Fruit fly (Drosophila melanogaster): Measurements from ENCODE around the gene Xrcc2.
A peak's percentile ranks its signal among the peaks of the same experiment; 100 is the strongest.

DNA sequence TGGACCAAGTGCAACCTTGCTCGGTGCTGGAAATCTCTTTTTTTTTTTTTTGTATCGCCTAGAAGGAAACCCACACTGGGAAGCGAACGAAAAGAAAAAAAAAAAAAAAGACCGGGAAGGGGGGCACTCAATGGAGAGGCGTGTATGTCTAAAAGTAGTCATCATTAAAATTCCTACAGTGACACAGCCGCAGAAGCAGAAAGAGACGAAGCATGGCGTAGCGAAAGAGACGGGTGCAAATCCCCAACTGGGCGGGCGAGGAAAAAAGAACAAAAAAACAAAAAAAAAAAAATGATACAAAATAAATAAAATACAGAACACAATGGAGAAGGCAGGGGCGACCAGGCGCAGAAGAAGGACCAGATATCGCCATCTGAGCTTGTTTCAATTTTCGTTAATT lies 44.8 kb downstream of the Xrcc2 start:
- 0 out of 3 replicates have a peak, but pooled peaks have one; percentile 16 for TF ChIP-seq CG4496 (GFP tag; IDR thresholded peaks at IDR 0.05)
- TF ChIP-seq CG32121 (GFP tag; IDR thresholded peaks at IDR 0.05), result no peak
- TF ChIP-seq Pif1B (GFP tag; optimal IDR thresholded peaks at IDR 0.05), result peak; percentile 55
- no peak for TF ChIP-seq rn (GFP tag; IDR thresholded peaks at IDR 0.05)
- TF ChIP-seq CG34367 (tag; optimal IDR thresholded peaks at IDR 0.05), result peak; percentile 62
- TF ChIP-seq EcR (GFP tag; optimal IDR thresholded peaks at IDR 0.05), result no peak
- peak; percentile 64 for TF ChIP-seq CG13204 (GFP tag; optimal IDR thresholded peaks at IDR 0.05)
- no peak for TF ChIP-seq fd96Ca (GFP tag; IDR thresholded peaks at IDR 0.05)
- TF ChIP-seq CG10348 (GFP tag; IDR thresholded peaks at IDR 0.05), result no peak
- TF ChIP-seq CG12605 (GFP tag; IDR thresholded peaks at IDR 0.05), result peak; percentile 18; the same call in 1 of the 2 replicates
